Fruit fly (Drosophila melanogaster): ENCODE measurements around the gene Nmd3.

DNA sequence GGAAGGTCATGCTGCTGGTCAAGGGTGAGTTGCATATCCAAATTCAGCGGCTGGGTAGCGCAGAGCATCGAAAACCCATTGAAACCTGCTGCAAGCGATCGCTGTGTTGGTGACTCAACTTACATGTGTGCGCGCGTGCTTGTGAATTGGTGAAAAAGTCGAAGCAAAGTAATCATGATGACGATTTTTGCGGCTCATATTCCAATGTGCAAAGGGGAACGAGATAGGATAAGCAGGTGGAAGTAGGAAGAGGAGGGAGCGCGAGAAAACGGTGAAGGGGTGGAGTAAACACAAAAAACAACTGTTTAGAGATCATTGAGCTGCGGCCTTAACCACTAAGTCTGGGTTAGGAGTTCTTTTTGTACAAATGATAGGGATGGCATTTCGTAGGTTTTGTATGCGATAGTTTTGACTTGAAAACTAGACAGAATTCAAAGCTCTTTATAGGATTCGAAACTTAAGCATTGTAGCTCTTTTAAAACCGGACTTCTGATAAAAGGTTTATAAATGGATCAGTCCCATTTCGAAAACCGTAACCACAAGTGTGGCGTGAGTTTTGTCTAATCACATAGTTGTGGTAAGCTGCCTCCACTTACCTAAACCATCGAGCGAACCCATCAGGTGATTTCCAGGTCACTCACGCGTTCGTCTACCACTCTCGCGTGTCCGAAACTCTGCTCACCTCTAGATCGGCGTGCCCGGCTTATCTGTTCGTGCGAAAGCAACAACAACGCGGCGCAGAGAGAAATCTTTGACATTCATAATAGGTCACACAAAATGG is 38.6 kb downstream of the Nmd3 start:
- no peak for TF ChIP-seq CG13204 (GFP tag; optimal IDR thresholded peaks at IDR 0.05)
- TF ChIP-seq Pif1A (GFP tag; optimal IDR thresholded peaks at IDR 0.05): peak; percentile 54
- TF ChIP-seq fd96Ca (GFP tag; IDR thresholded peaks at IDR 0.05): peak; percentile 71; the same call in 2 of the 3 replicates
- peak; percentile 23; the same call in 1 of the 3 replicates for TF ChIP-seq CG4496 (GFP tag; IDR thresholded peaks at IDR 0.05)
- peak; percentile 52 for TF ChIP-seq CG15710 (tag; optimal IDR thresholded peaks at IDR 0.05)
- TF ChIP-seq CG9948 (tag; optimal IDR thresholded peaks at IDR 0.05): peak; percentile 41
- TF ChIP-seq EcR (GFP tag; optimal IDR thresholded peaks at IDR 0.05): peak; percentile 8
- peak; percentile 52 for TF ChIP-seq CG32121 (GFP tag; IDR thresholded peaks at IDR 0.05)
- peak; percentile 25 for TF ChIP-seq Snoo (tag; optimal IDR thresholded peaks at IDR 0.05)
- TF ChIP-seq Ets98B (GFP tag; IDR thresholded peaks at IDR 0.05): no peak; the same call in 1 of the 2 replicates
- no peak for TF ChIP-seq Pif1B (GFP tag; optimal IDR thresholded peaks at IDR 0.05)

Data from whole organism, pupa.